Fruit fly (Drosophila melanogaster) whole organism, embryonic: ENCODE measurements around the gene Ubi-p63E.

Source experiments
- Bgb ChIP-seq: fragments of 200-800 bp; sonication (Bioruptor generic); IDR thresholded peaks from 2 replicates; pipeline ENCODE4 v1.3.6; 2022; ENCODE audit warnings: missing biosample characterization, missing genetic modification characterization; ENCODE audit not compliant: partially characterized antibody
- C15 ChIP-seq: fragments of 200-800 bp; sonication (Bioruptor generic); IDR thresholded peaks from 3 replicates; pipeline ENCODE4 v1.3.6; 2022; ENCODE audit warnings: missing biosample characterization, missing genetic modification characterization
- CG12769 ChIP-seq: fragments of 200-800 bp; sonication (Bioruptor generic); optimal IDR thresholded peaks from 2 replicates; lab custom pipeline; 2019; ENCODE audit warnings: missing biosample characterization, mild to moderate bottlenecking, missing genetic modification characterization, moderate library complexity
- CG13287 ChIP-seq: fragments of 200-800 bp; sonication (Bioruptor generic); IDR thresholded peaks from 2 replicates; pipeline ENCODE4 v1.3.6; 2022; ENCODE audit warnings: missing biosample characterization, missing genetic modification characterization; ENCODE audit not compliant: partially characterized antibody
- CG13894 ChIP-seq: fragments of 200-800 bp; sonication (Bioruptor generic); optimal IDR thresholded peaks from 3 replicates; lab custom pipeline; 2018; ENCODE audit warnings: missing biosample characterization, mild to moderate bottlenecking, missing genetic modification characterization, moderate library complexity
- CG17361 ChIP-seq: fragments of 200-800 bp; sonication (Bioruptor generic); IDR thresholded peaks from 3 replicates; pipeline ENCODE4 v1.3.6; 2022; ENCODE audit warnings: missing biosample characterization, missing genetic modification characterization
- CG17802 ChIP-seq: fragments of 200-800 bp; sonication (Bioruptor generic); optimal IDR thresholded peaks from 2 replicates; lab custom pipeline; 2018; ENCODE audit warnings: missing biosample characterization, mild to moderate bottlenecking, missing genetic modification characterization, moderate library complexity
- CG18764 ChIP-seq: fragments of 200-800 bp; sonication (Bioruptor generic); optimal IDR thresholded peaks from 3 replicates; lab custom pipeline; 2016; ENCODE audit warnings: missing biosample characterization, missing genetic modification characterization
- CG30431 ChIP-seq: fragments of 200-800 bp; sonication (Bioruptor generic); optimal IDR thresholded peaks from 2 replicates; lab custom pipeline; 2017; ENCODE audit warnings: missing biosample characterization, missing genetic modification characterization
- CG34224 ChIP-seq: fragments of 200-800 bp; sonication (Bioruptor generic); IDR thresholded peaks from 3 replicates; pipeline ENCODE4 v1.3.6; 2022; ENCODE audit warnings: missing biosample characterization, missing genetic modification characterization; ENCODE audit not compliant: partially characterized antibody
- CG3726 ChIP-seq: fragments of 200-800 bp; sonication (Bioruptor generic); IDR thresholded peaks from 3 replicates; pipeline ENCODE4, ENCODE4 v1.3.6; 2022; ENCODE audit warnings: missing biosample characterization, missing genetic modification characterization
- CG3838 ChIP-seq: fragments of 200-800 bp; sonication (Bioruptor generic); optimal IDR thresholded peaks from 3 replicates; lab custom pipeline; 2016; ENCODE audit warnings: missing biosample characterization, missing genetic modification characterization
- CG43689 ChIP-seq: fragments of 200-800 bp; sonication (Bioruptor generic); IDR thresholded peaks from 2 replicates; pipeline ENCODE4 v1.3.6; 2022; ENCODE audit warnings: missing biosample characterization, missing genetic modification characterization
- CG8290 ChIP-seq, 3 experiments: fragments of 200-800 bp; sonication (Bioruptor generic); optimal IDR thresholded peaks; 2 replicates each; lab custom pipeline; 2016 to 2019; ENCODE audit warnings: missing biosample characterization in 3 of 3, missing genetic modification characterization in 3 of 3, mild to moderate bottlenecking in 2 of 3, moderate library complexity in 1 of 3
- CG8765 ChIP-seq: fragments of 200-800 bp; sonication (Bioruptor generic); IDR thresholded peaks from 2 replicates; pipeline ENCODE4 v1.3.6; 2022; ENCODE audit warnings: missing biosample characterization, missing genetic modification characterization
- CoRest ChIP-seq: fragments of 200-800 bp; sonication (Bioruptor generic); optimal IDR thresholded peaks from 3 replicates; lab custom pipeline; 2018; ENCODE audit warnings: missing biosample characterization, mild to moderate bottlenecking, missing genetic modification characterization, moderate library complexity
- D19B ChIP-seq: fragments of 200-800 bp; sonication (Bioruptor generic); optimal IDR thresholded peaks from 2 replicates; lab custom pipeline; 2017; ENCODE audit warnings: missing biosample characterization, mild to moderate bottlenecking, missing genetic modification characterization
- Deaf1 ChIP-seq: fragments of 200-800 bp; optimal IDR thresholded peaks from 3 replicates; lab custom pipeline; 2019; ENCODE audit warnings: missing biosample characterization, mild to moderate bottlenecking, missing genetic modification characterization, moderate library complexity
- Doc3 ChIP-seq: fragments of 200-800 bp; sonication (Bioruptor generic); IDR thresholded peaks from 3 replicates; pipeline ENCODE4 v1.3.6; 2022; ENCODE audit warnings: missing biosample characterization, missing genetic modification characterization; ENCODE audit not compliant: partially characterized antibody
- E2f2 ChIP-seq: fragments of 200-800 bp; sonication (Bioruptor generic); IDR thresholded peaks from 2 replicates; pipeline ENCODE4 v1.3.6; 2022; ENCODE audit warnings: missing biosample characterization, missing genetic modification characterization
- Fer3 ChIP-seq: fragments of 200-800 bp; sonication (Bioruptor generic); optimal IDR thresholded peaks from 2 replicates; lab custom pipeline; 2018; ENCODE audit warnings: missing biosample characterization, mild to moderate bottlenecking, missing genetic modification characterization, moderate library complexity
- HLH4C ChIP-seq: fragments of 200-800 bp; sonication (Bioruptor generic); IDR thresholded peaks from 3 replicates; pipeline ENCODE4 v1.3.6; 2022; ENCODE audit warnings: missing biosample characterization, missing genetic modification characterization; ENCODE audit not compliant: partially characterized antibody
- Lim3 ChIP-seq: fragments of 200-800 bp; sonication (Bioruptor generic); IDR thresholded peaks from 2 replicates; pipeline ENCODE4 v1.3.6; 2022; ENCODE audit warnings: missing biosample characterization, missing genetic modification characterization
- Med ChIP-seq: fragments of 200-800 bp; sonication (Bioruptor generic); peaks from one replicate; lab custom pipeline; 2016; ENCODE audit warnings: missing biosample characterization, missing genetic modification characterization, mild to moderate bottlenecking, inconsistent platforms, moderate library complexity
- Nf-YA ChIP-seq: fragments of 200-800 bp; sonication (Bioruptor generic); IDR thresholded peaks from 2 replicates; pipeline ENCODE4 v1.3.6; 2022; ENCODE audit warnings: missing biosample characterization, missing genetic modification characterization
- Oli ChIP-seq: fragments of 200-800 bp; sonication (Bioruptor generic); optimal IDR thresholded peaks from 2 replicates; lab custom pipeline; 2018; ENCODE audit warnings: missing biosample characterization, mild to moderate bottlenecking, missing genetic modification characterization, moderate library complexity
- Rfx ChIP-seq: fragments of 200-800 bp; sonication (Bioruptor generic); IDR thresholded peaks from 2 replicates; pipeline ENCODE4 v1.3.6; 2022; ENCODE audit warnings: missing biosample characterization, missing genetic modification characterization
- YL-1 ChIP-seq: fragments of 200-800 bp; sonication (Bioruptor generic); optimal IDR thresholded peaks from 3 replicates; lab custom pipeline; 2017; ENCODE audit warnings: missing biosample characterization, mild to moderate bottlenecking, missing genetic modification characterization
- aop ChIP-seq: fragments of 200-800 bp; sonication (Bioruptor generic); IDR thresholded peaks from 2 replicates; pipeline ENCODE4 v1.3.6; 2022; ENCODE audit warnings: missing biosample characterization, missing genetic modification characterization
- chn ChIP-seq: fragments of 200-800 bp; sonication (Bioruptor generic); optimal IDR thresholded peaks from 2 replicates; lab custom pipeline; 2016; ENCODE audit warnings: missing biosample characterization, missing genetic modification characterization
- da ChIP-seq: fragments of 200-800 bp; sonication (Bioruptor generic); optimal IDR thresholded peaks from 2 replicates; lab custom pipeline; 2016; ENCODE audit warnings: missing biosample characterization, missing genetic modification characterization
- gcm ChIP-seq: fragments of 200-800 bp; sonication (Bioruptor generic); optimal IDR thresholded peaks from 2 replicates; lab custom pipeline; 2019; ENCODE audit warnings: missing biosample characterization, mild to moderate bottlenecking, missing genetic modification characterization, moderate library complexity
- hb ChIP-seq: fragments of 200-800 bp; sonication (Bioruptor generic); IDR thresholded peaks from 3 replicates; pipeline ENCODE4 v1.3.6; 2022; ENCODE audit warnings: missing biosample characterization, missing genetic modification characterization; ENCODE audit not compliant: partially characterized antibody
- hbn ChIP-seq: fragments of 200-800 bp; sonication (Bioruptor generic); IDR thresholded peaks from 2 replicates; pipeline ENCODE4 v1.3.6; 2022; ENCODE audit warnings: missing biosample characterization, missing genetic modification characterization; ENCODE audit not compliant: partially characterized antibody
- insv ChIP-seq, 2 experiments: fragments of 200-800 bp; sonication (Bioruptor generic); optimal IDR thresholded peaks; 3 replicates each; lab custom pipeline; 2016 to 2018; ENCODE audit warnings: missing biosample characterization in 2 of 2, missing genetic modification characterization in 2 of 2
- jigr1 ChIP-seq: fragments of 200-800 bp; sonication (Bioruptor generic); IDR thresholded peaks from 3 replicates; pipeline ENCODE4 v1.3.6; 2022; ENCODE audit warnings: missing biosample characterization, missing genetic modification characterization
- jumu ChIP-seq: fragments of 200-800 bp; sonication (Bioruptor generic); optimal IDR thresholded peaks from 3 replicates; lab custom pipeline; 2016; ENCODE audit warnings: missing biosample characterization, missing genetic modification characterization
- mld ChIP-seq: fragments of 200-800 bp; sonication (Bioruptor generic); IDR thresholded peaks from 3 replicates; pipeline ENCODE4 v1.3.6; 2022; ENCODE audit warnings: missing biosample characterization, missing genetic modification characterization; ENCODE audit not compliant: partially characterized antibody
- oc ChIP-seq: fragments of 200-800 bp; sonication (Bioruptor generic); optimal IDR thresholded peaks from 2 replicates; lab custom pipeline; 2018; ENCODE audit warnings: missing biosample characterization, mild to moderate bottlenecking, missing genetic modification characterization, moderate library complexity
- p53 ChIP-seq: fragments of 200-800 bp; sonication (Bioruptor generic); optimal IDR thresholded peaks from 2 replicates; lab custom pipeline; 2016; ENCODE audit warnings: missing biosample characterization, missing genetic modification characterization
- phol ChIP-seq: fragments of 200-800 bp; sonication (Bioruptor generic); optimal IDR thresholded peaks from 3 replicates; lab custom pipeline; 2018; ENCODE audit warnings: missing biosample characterization, mild to moderate bottlenecking, missing genetic modification characterization, moderate library complexity
- ranshi ChIP-seq: fragments of 200-800 bp; sonication (Bioruptor generic); IDR thresholded peaks from 2 replicates; pipeline ENCODE4 v1.3.6; 2022; ENCODE audit warnings: missing biosample characterization, missing genetic modification characterization
- sens ChIP-seq: fragments of 200-800 bp; sonication (Bioruptor generic); peaks from one replicate; lab custom pipeline; 2016; ENCODE audit warnings: missing biosample characterization, missing genetic modification characterization
- slp2 ChIP-seq: fragments of 200-800 bp; sonication (Bioruptor generic); optimal IDR thresholded peaks from 2 replicates; lab custom pipeline; 2016; ENCODE audit warnings: missing biosample characterization, missing genetic modification characterization
- stwl ChIP-seq: fragments of 200-800 bp; sonication (Bioruptor generic); optimal IDR thresholded peaks from 3 replicates; lab custom pipeline; 2018; ENCODE audit warnings: missing biosample characterization, mild to moderate bottlenecking, missing genetic modification characterization, moderate library complexity
- tio ChIP-seq: fragments of 200-800 bp; sonication (Bioruptor generic); optimal IDR thresholded peaks from 2 replicates; lab custom pipeline; 2017; ENCODE audit warnings: missing biosample characterization, missing genetic modification characterization, inconsistent platforms
- trem ChIP-seq: fragments of 200-800 bp; optimal IDR thresholded peaks from 3 replicates; lab custom pipeline; 2019; ENCODE audit warnings: missing biosample characterization, mild to moderate bottlenecking, missing genetic modification characterization, moderate library complexity
- tx ChIP-seq: fragments of 200-800 bp; sonication (Bioruptor generic); optimal IDR thresholded peaks from 2 replicates; lab custom pipeline; 2016; ENCODE audit warnings: missing biosample characterization, missing genetic modification characterization

Ubi-p63E gene

dm6 chr3L:3908838-3909810 lies 6.1 kb upstream of the Ubi-p63E start (continued):
- TF ChIP-seq hb (GFP tag; lab: Robert Waterston, UW) (no peak), trem (tag; lab: Kevin White, UChicago) (peak; percentile 44), tx (GFP tag; lab: Kevin White, UChicago) (no peak), Med (GFP tag; lab: Kevin White, UChicago) (peak; percentile 76), CG17802 (tag; lab: Kevin White, UChicago) (no peak), CG3726 (GFP tag; lab: Robert Waterston, UW) (no peak), phol (tag; lab: Kevin White, UChicago) (peak; percentile 20), Nf-YA (no peak), gcm (no peak), Rfx (GFP tag; lab: Robert Waterston, UW) (0 out of 2 replicates have a peak, but pooled peaks have one; percentile 6), E2f2 (GFP tag; lab: Robert Waterston, UW) (peak; percentile 75), tio (GFP tag; lab: Kevin White, UChicago) (no peak), CG13287 (peak; percentile 74), CG8765 (GFP tag; lab: Robert Waterston, UW) (no peak), da (no peak), jigr1 (GFP tag; lab: Robert Waterston, UW) (no peak), stwl (peak; percentile 72), ranshi (GFP tag; lab: Robert Waterston, UW) (no peak; the same call in 1 of the 2 replicates), CG17361 (GFP tag; lab: Robert Waterston, UW) (no peak), CG18764 (GFP tag; lab: Kevin White, UChicago) (no peak), jumu (GFP tag; lab: Kevin White, UChicago) (no peak), Bgb (GFP tag; lab: Robert Waterston, UW) (peak; percentile 65), aop (GFP tag; lab: Robert Waterston, UW) (no peak), CG12769 (tag; lab: Kevin White, UChicago) (peak; percentile 19), C15 (GFP tag; lab: Robert Waterston, UW) (no peak), Oli (tag; lab: Kevin White, UChicago) (no peak), oc (tag; lab: Kevin White, UChicago) (no peak), mld (GFP tag; lab: Robert Waterston, UW) (no peak), Lim3 (GFP tag; lab: Robert Waterston, UW) (no peak), CG34224 (GFP tag; lab: Robert Waterston, UW) (peak; percentile 68), chn (no peak), CG43689 (GFP tag; lab: Robert Waterston, UW) (no peak), CG30431 (GFP tag; lab: Kevin White, UChicago) (no peak), YL-1 (peak; percentile 31), D19B (peak; percentile 76), CG3838 (no peak), Doc3 (GFP tag; lab: Robert Waterston, UW) (peak; percentile 51; the same call in 2 of the 3 replicates), insv (GFP tag; optimal IDR thresholded peaks at IDR 0.05; lab: Kevin White, UChicago) (no peak), CG13894 (tag; lab: Kevin White, UChicago) (no peak), Fer3 (tag; lab: Kevin White, UChicago) (no peak), p53 (GFP tag; lab: Kevin White, UChicago) (no peak), HLH4C (peak; percentile 64; the same call in 2 of the 3 replicates), CG8290 (GFP tag; optimal IDR thresholded peaks at IDR 0.05; lab: Kevin White, UChicago) (no peak), CG8290 (tag; optimal IDR thresholded peaks at IDR 0.05; lab: Kevin White, UChicago) (no peak), Deaf1 (tag; lab: Kevin White, UChicago) (peak; percentile 22), hbn (GFP tag; lab: Robert Waterston, UW) (peak; percentile 56; the same call in 1 of the 2 replicates), slp2 (GFP tag; lab: Kevin White, UChicago) (no peak), sens (peak; percentile 84), CoRest (tag; lab: Kevin White, UChicago) (no peak)
